Worm (Caenorhabditis elegans): ENCODE measurements around the gene Y43F8C.7.

Gene Y43F8C.7

ce11 chrV:19666308-19666707 lies 22.5 kb upstream of the Y43F8C.7 start:
- TF ChIP-seq ztf-23 (GFP tag; IDR thresholded peaks at IDR 0.05) = no peak
- peak; percentile 85; the same call in 1 of the 2 replicates for TF ChIP-seq ztf-29 (GFP tag; IDR thresholded peaks at IDR 0.05)

- TF ChIP-seq flt-1 (GFP tag; IDR thresholded peaks at IDR 0.05) (no peak), ztf-29 (GFP tag; IDR thresholded peaks at IDR 0.05) (0 out of 2 replicates have a peak, but pooled peaks have one; percentile 24)
Observed at ce11 chrV:19664574-19664973, 20.7 kb upstream of the Y43F8C.7 start.

ce11 chrV:19655151-19655550 lies 11.3 kb upstream of the Y43F8C.7 start, which contains the start of gene dmd-3:
TSS of gene dmd-3 (minus strand) at chrV:19655251.
- TF ChIP-seq klf-2 (GFP tag; conservative IDR thresholded peaks at IDR 0.05) (no peak), ztf-29 (GFP tag; IDR thresholded peaks at IDR 0.05) (no peak), tab-1 (GFP tag; IDR thresholded peaks at IDR 0.05) (no peak), ztf-23 (GFP tag; IDR thresholded peaks at IDR 0.05) (no peak), med-1 (GFP tag; optimal IDR thresholded peaks at IDR 0.05; ENCODE audit: insufficient read depth) (no peak), flt-1 (GFP tag; IDR thresholded peaks at IDR 0.05) (no peak), T22C8.4 (GFP tag; IDR thresholded peaks at IDR 0.05) (no peak), cog-1 (tag; optimal IDR thresholded peaks at IDR 0.05) (no peak), ref-1 (GFP tag; conservative IDR thresholded peaks at IDR 0.05) (no peak)

- TF ChIP-seq med-1 (GFP tag; optimal IDR thresholded peaks at IDR 0.05; ENCODE audit: insufficient read depth) (no peak), cog-1 (tag; optimal IDR thresholded peaks at IDR 0.05) (no peak), flt-1 (GFP tag; IDR thresholded peaks at IDR 0.05) (no peak), klf-2 (GFP tag; conservative IDR thresholded peaks at IDR 0.05) (no peak), tab-1 (GFP tag; IDR thresholded peaks at IDR 0.05) (no peak), ztf-29 (GFP tag; IDR thresholded peaks at IDR 0.05) (no peak), ztf-23 (GFP tag; IDR thresholded peaks at IDR 0.05) (no peak), T22C8.4 (GFP tag; IDR thresholded peaks at IDR 0.05) (no peak), ref-1 (GFP tag; conservative IDR thresholded peaks at IDR 0.05) (no peak)
Observed at ce11 chrV:19645572-19646155, 1.8 kb upstream of the Y43F8C.7 start, which contains the start of gene Y43F8C.9. TSS of gene Y43F8C.9 (plus strand) at chrV:19646105.

- TF ChIP-seq ref-1 (GFP tag; conservative IDR thresholded peaks at IDR 0.05) = peak; percentile 99
- TF ChIP-seq cog-1 (tag; optimal IDR thresholded peaks at IDR 0.05) = peak; percentile 100
- peak; percentile 94 for TF ChIP-seq med-1 (GFP tag; optimal IDR thresholded peaks at IDR 0.05; ENCODE audit: insufficient read depth)
- peak; percentile 97 for TF ChIP-seq klf-2 (GFP tag; conservative IDR thresholded peaks at IDR 0.05)
- peak; percentile 99 for TF ChIP-seq flt-1 (GFP tag; IDR thresholded peaks at IDR 0.05)
- peak; percentile 99 for TF ChIP-seq tab-1 (GFP tag; IDR thresholded peaks at IDR 0.05)
- TF ChIP-seq ztf-29 (GFP tag; IDR thresholded peaks at IDR 0.05) = peak; percentile 98
- TF ChIP-seq T22C8.4 (GFP tag; IDR thresholded peaks at IDR 0.05) = peak; percentile 97
- peak; percentile 98 for TF ChIP-seq ztf-23 (GFP tag; IDR thresholded peaks at IDR 0.05)
Observed at ce11 chrV:19643015-19643414, 815 bp downstream of the Y43F8C.7 start.

ce11 chrV:19640808-19641207 lies 3.0 kb downstream of the Y43F8C.7 start, which contains the start of gene Y43F8C.6:
TSS of gene Y43F8C.6 (minus strand) at chrV:19640908.
- TF ChIP-seq cog-1 (tag; optimal IDR thresholded peaks at IDR 0.05) (no peak), ref-1 (GFP tag; conservative IDR thresholded peaks at IDR 0.05) (no peak), T22C8.4 (GFP tag; IDR thresholded peaks at IDR 0.05) (no peak), klf-2 (GFP tag; conservative IDR thresholded peaks at IDR 0.05) (no peak)

- TF ChIP-seq klf-2 (GFP tag; conservative IDR thresholded peaks at IDR 0.05) (no peak), tab-1 (GFP tag; IDR thresholded peaks at IDR 0.05) (no peak), flt-1 (GFP tag; IDR thresholded peaks at IDR 0.05) (no peak), ztf-29 (GFP tag; IDR thresholded peaks at IDR 0.05) (no peak), T22C8.4 (GFP tag; IDR thresholded peaks at IDR 0.05) (no peak)
Observed at ce11 chrV:19637890-19638289, 5.9 kb downstream of the Y43F8C.7 start.

ce11 chrV:19636194-19636584 lies 7.6 kb downstream of the Y43F8C.7 start:
- no peak for TF ChIP-seq ztf-29 (GFP tag; IDR thresholded peaks at IDR 0.05)
- no peak for TF ChIP-seq T22C8.4 (GFP tag; IDR thresholded peaks at IDR 0.05)
- TF ChIP-seq flt-1 (GFP tag; IDR thresholded peaks at IDR 0.05) = no peak
- TF ChIP-seq tab-1 (GFP tag; IDR thresholded peaks at IDR 0.05) = no peak
- TF ChIP-seq ztf-23 (GFP tag; IDR thresholded peaks at IDR 0.05) = no peak
- no peak for TF ChIP-seq klf-2 (GFP tag; conservative IDR thresholded peaks at IDR 0.05)
- TF ChIP-seq ref-1 (GFP tag; conservative IDR thresholded peaks at IDR 0.05) = no peak
- TF ChIP-seq cog-1 (tag; optimal IDR thresholded peaks at IDR 0.05) = no peak
- TF ChIP-seq med-1 (GFP tag; optimal IDR thresholded peaks at IDR 0.05; ENCODE audit: insufficient read depth) = no peak

- peak; percentile 98 for TF ChIP-seq T22C8.4 (GFP tag; IDR thresholded peaks at IDR 0.05)
Observed at ce11 chrV:19635525-19636193, 8.2 kb downstream of the Y43F8C.7 start.

- no peak for TF ChIP-seq ref-1 (GFP tag; conservative IDR thresholded peaks at IDR 0.05)
- TF ChIP-seq T22C8.4 (GFP tag; IDR thresholded peaks at IDR 0.05) = no peak
- no peak for TF ChIP-seq klf-2 (GFP tag; conservative IDR thresholded peaks at IDR 0.05)
- TF ChIP-seq flt-1 (GFP tag; IDR thresholded peaks at IDR 0.05) = no peak
- TF ChIP-seq cog-1 (tag; optimal IDR thresholded peaks at IDR 0.05) = no peak
- TF ChIP-seq tab-1 (GFP tag; IDR thresholded peaks at IDR 0.05) = no peak
- no peak for TF ChIP-seq ztf-29 (GFP tag; IDR thresholded peaks at IDR 0.05)
- TF ChIP-seq med-1 (GFP tag; optimal IDR thresholded peaks at IDR 0.05; ENCODE audit: insufficient read depth) = no peak
- no peak for TF ChIP-seq ztf-23 (GFP tag; IDR thresholded peaks at IDR 0.05)
Observed at ce11 chrV:19634197-19634596, 9.6 kb downstream of the Y43F8C.7 start.

Measured in whole organism, midembryonic.